Worm (Caenorhabditis elegans) whole organism, L3 larva: ENCODE results near the gene cog-1.

Experiments
- ZK546.5 ChIP-seq: sonication (generic microtip); optimal IDR thresholded peaks from 2 replicates; lab custom pipeline; 2017; ENCODE audit warnings: missing biosample characterization, missing genetic modification characterization
- elt-1 ChIP-seq: fragments of 150-350 bp; optimal IDR thresholded peaks from 2 replicates; lab custom pipeline; 2014; ENCODE audit warnings: missing biosample characterization, missing genetic modification characterization
- elt-2 ChIP-seq: sonication (generic microtip); optimal IDR thresholded peaks from 2 replicates; lab custom pipeline; 2016; ENCODE audit warnings: missing genetic modification reagents, mild to moderate bottlenecking, missing genetic modification characterization, missing compliant biosample characterization
- lin-15B ChIP-seq: fragments of 150-350 bp; optimal IDR thresholded peaks from 2 replicates; lab custom pipeline; 2014; ENCODE audit warnings: missing biosample characterization, missing genetic modification characterization
- lin-39 ChIP-seq: fragments of 150-350 bp; optimal IDR thresholded peaks from 2 replicates; lab custom pipeline; 2018; ENCODE audit warnings: missing biosample characterization, missing genetic modification reagents, missing genetic modification characterization
- nhr-12 ChIP-seq: fragments of 150-350 bp; optimal IDR thresholded peaks from 2 replicates; lab custom pipeline; 2014; ENCODE audit warnings: missing biosample characterization, missing genetic modification characterization
- snpc-4 ChIP-seq: fragments of 150-350 bp; optimal IDR thresholded peaks from 2 replicates; lab custom pipeline; 2014; ENCODE audit warnings: missing biosample characterization, missing genetic modification characterization
- zag-1 ChIP-seq: fragments of 150-350 bp; optimal IDR thresholded peaks from 2 replicates; lab custom pipeline; 2014; ENCODE audit warnings: missing biosample characterization, missing genetic modification characterization
- ztf-11 ChIP-seq: fragments of 150-350 bp; optimal IDR thresholded peaks from 2 replicates; lab custom pipeline; 2014; ENCODE audit warnings: missing biosample characterization, missing genetic modification characterization
- ztf-4 ChIP-seq: fragments of 150-350 bp; optimal IDR thresholded peaks from 2 replicates; lab custom pipeline; 2014; ENCODE audit warnings: missing biosample characterization, missing genetic modification characterization

- no peak for TF ChIP-seq snpc-4
- TF ChIP-seq ZK546.5 (tag; lab: Kevin White, UChicago), result no peak
- TF ChIP-seq elt-2 (tag; lab: Kevin White, UChicago), result no peak
- no peak for TF ChIP-seq elt-1
- no peak for TF ChIP-seq nhr-12 (tag; lab: Kevin White, UChicago)
- no peak for TF ChIP-seq lin-39 (tag; lab: Kevin White, UChicago)
- TF ChIP-seq ztf-4 (tag; lab: Kevin White, UChicago), result no peak
- TF ChIP-seq ztf-11 (tag; lab: Kevin White, UChicago), result no peak
- no peak for TF ChIP-seq lin-15B
- TF ChIP-seq zag-1 (tag; lab: Kevin White, UChicago), result no peak
Observed at ce11 chrII:14855229-14855628, 47.1 kb upstream of the cog-1 start, which contains the start of gene R05H10.7.
